Worm (Caenorhabditis elegans) whole organism, late embryonic: Measurements from ENCODE around the gene pals-20.
A peak's percentile ranks its signal among the peaks of the same experiment; 100 is the strongest.

Experiments used
- C38D4.7 ChIP-seq: fragments of 200-800 bp; sonication (Bioruptor generic); optimal IDR thresholded peaks from 2 replicates; lab custom pipeline; 2018; ENCODE audit warnings: mild to moderate bottlenecking, missing genetic modification characterization, moderate library complexity, missing compliant biosample characterization
- T23F11.4 ChIP-seq: fragments of 200-800 bp; sonication (Bioruptor generic); optimal IDR thresholded peaks from 2 replicates; lab custom pipeline; 2018; ENCODE audit warnings: mild to moderate bottlenecking, missing genetic modification characterization, missing compliant biosample characterization
- ahr-1 ChIP-seq: sonication (generic microtip); optimal IDR thresholded peaks from 2 replicates; lab custom pipeline; 2016; ENCODE audit warnings: missing genetic modification characterization, missing compliant biosample characterization
- ceh-14 ChIP-seq: sonication (generic microtip); optimal IDR thresholded peaks from 2 replicates; lab custom pipeline; 2016; ENCODE audit warnings: missing genotype, missing genetic modification characterization, missing compliant biosample characterization
- ceh-2 ChIP-seq: sonication (generic microtip); optimal IDR thresholded peaks from 2 replicates; lab custom pipeline; 2016; ENCODE audit warnings: missing genotype, missing genetic modification characterization, missing compliant biosample characterization
- ceh-22 ChIP-seq: sonication (generic microtip); optimal IDR thresholded peaks from 2 replicates; lab custom pipeline; 2017; ENCODE audit warnings: missing biosample characterization, missing genetic modification characterization
- ceh-24 ChIP-seq: sonication (generic microtip); optimal IDR thresholded peaks from 2 replicates; lab custom pipeline; 2016; ENCODE audit warnings: mild to moderate bottlenecking, missing genetic modification characterization, missing compliant biosample characterization
- ceh-30 ChIP-seq: fragments of 150-350 bp; optimal IDR thresholded peaks from 2 replicates; lab custom pipeline; 2014; ENCODE audit warnings: missing biosample characterization, missing genetic modification characterization
- ceh-34 ChIP-seq: sonication (generic microtip); optimal IDR thresholded peaks from 2 replicates; lab custom pipeline; 2016; ENCODE audit warnings: mild to moderate bottlenecking, missing genetic modification characterization, missing compliant biosample characterization
- ceh-6 ChIP-seq: fragments of 200-800 bp; sonication (Bioruptor generic); optimal IDR thresholded peaks from 2 replicates; lab custom pipeline; 2018; ENCODE audit warnings: mild to moderate bottlenecking, missing genetic modification characterization, missing compliant biosample characterization
- ceh-9 ChIP-seq: sonication (generic microtip); optimal IDR thresholded peaks from 2 replicates; lab custom pipeline; 2016; ENCODE audit warnings: mild to moderate bottlenecking, missing genetic modification characterization, inconsistent platforms, missing compliant biosample characterization
- dve-1 ChIP-seq: sonication (generic microtip); optimal IDR thresholded peaks from 2 replicates; lab custom pipeline; 2017; ENCODE audit warnings: antibody characterized with exemption, mild to moderate bottlenecking, missing genetic modification characterization, missing compliant biosample characterization
- elt-2 ChIP-seq: sonication (generic microtip); optimal IDR thresholded peaks from 2 replicates; lab custom pipeline; 2016; ENCODE audit warnings: missing genetic modification reagents, missing genetic modification characterization, missing compliant biosample characterization
- elt-4 ChIP-seq: sonication (generic microtip); optimal IDR thresholded peaks from 2 replicates; lab custom pipeline; 2016; ENCODE audit warnings: missing genetic modification characterization, missing compliant biosample characterization
- eyg-1 ChIP-seq: sonication (generic microtip); optimal IDR thresholded peaks from 2 replicates; lab custom pipeline; 2016; ENCODE audit warnings: missing genotype, missing genetic modification characterization, missing compliant biosample characterization
- fax-1 ChIP-seq: sonication (generic microtip); optimal IDR thresholded peaks from 2 replicates; lab custom pipeline; 2016; ENCODE audit warnings: missing genotype, missing genetic modification characterization, missing compliant biosample characterization
- fkh-10 ChIP-seq: fragments of 150-350 bp; optimal IDR thresholded peaks from 2 replicates; lab custom pipeline; 2014; ENCODE audit warnings: missing biosample characterization, missing genetic modification reagents, missing genetic modification characterization
- gmeb-2 ChIP-seq: sonication (generic microtip); optimal IDR thresholded peaks from 2 replicates; lab custom pipeline; 2016; ENCODE audit warnings: missing genetic modification characterization, inconsistent platforms, missing compliant biosample characterization
- hlh-15 ChIP-seq: sonication (generic microtip); optimal IDR thresholded peaks from 2 replicates; lab custom pipeline; 2016; ENCODE audit warnings: missing genetic modification characterization, missing compliant biosample characterization
- hlh-30 ChIP-seq: sonication (generic microtip); optimal IDR thresholded peaks from 2 replicates; lab custom pipeline; 2017; ENCODE audit warnings: antibody characterized with exemption, missing genetic modification characterization, missing compliant biosample characterization; ENCODE audit not compliant: insufficient read depth
- hlh-6 ChIP-seq: sonication (generic microtip); optimal IDR thresholded peaks from 2 replicates; lab custom pipeline; 2016; ENCODE audit warnings: missing genotype, missing genetic modification characterization, missing compliant biosample characterization
- lin-11 ChIP-seq: fragments of 200-800 bp; sonication (Bioruptor generic); optimal IDR thresholded peaks from 2 replicates; lab custom pipeline; 2018; ENCODE audit warnings: mild to moderate bottlenecking, missing genetic modification characterization, missing compliant biosample characterization
- madf-2 ChIP-seq: sonication (generic microtip); optimal IDR thresholded peaks from 2 replicates; lab custom pipeline; 2017; ENCODE audit warnings: missing genetic modification characterization, missing compliant biosample characterization
- mec-3 ChIP-seq: sonication (generic microtip); optimal IDR thresholded peaks from 2 replicates; lab custom pipeline; 2016; ENCODE audit warnings: borderline replicate concordance, missing genetic modification characterization, missing compliant biosample characterization
- nfya-1 ChIP-seq: sonication (generic microtip); optimal IDR thresholded peaks from 2 replicates; lab custom pipeline; 2017; ENCODE audit warnings: missing genetic modification characterization, mild to moderate bottlenecking, missing compliant biosample characterization, antibody characterized with exemption, moderate library complexity
- npax-4 ChIP-seq: sonication (generic microtip); optimal IDR thresholded peaks from 2 replicates; lab custom pipeline; 2016; ENCODE audit warnings: missing genetic modification characterization, missing compliant biosample characterization
- odd-2 ChIP-seq: sonication (generic microtip); optimal IDR thresholded peaks from 2 replicates; lab custom pipeline; 2017; ENCODE audit warnings: antibody characterized with exemption, mild to moderate bottlenecking, missing genetic modification characterization, missing compliant biosample characterization
- pat-9 ChIP-seq: fragments of 200-800 bp; sonication (Bioruptor generic); optimal IDR thresholded peaks from 2 replicates; lab custom pipeline; 2018; ENCODE audit warnings: mild to moderate bottlenecking, missing genetic modification characterization, moderate library complexity, missing compliant biosample characterization
- pax-1 ChIP-seq: fragments of 150-350 bp; optimal IDR thresholded peaks from 2 replicates; lab custom pipeline; 2014; ENCODE audit warnings: missing biosample characterization, missing genetic modification characterization
- pros-1 ChIP-seq: fragments of 150-350 bp; optimal IDR thresholded peaks from 2 replicates; lab custom pipeline; 2014; ENCODE audit warnings: missing biosample characterization, missing genetic modification reagents, missing genetic modification characterization
- ref-2 ChIP-seq: sonication (generic microtip); optimal IDR thresholded peaks from 2 replicates; lab custom pipeline; 2016; ENCODE audit warnings: missing genetic modification characterization, missing compliant biosample characterization
- rnt-1 ChIP-seq: sonication (generic microtip); optimal IDR thresholded peaks from 2 replicates; lab custom pipeline; 2016; ENCODE audit warnings: missing genetic modification characterization, missing compliant biosample characterization
- sdc-2 ChIP-seq: sonication (generic microtip); optimal IDR thresholded peaks from 2 replicates; lab custom pipeline; 2016; ENCODE audit warnings: missing genotype, missing genetic modification characterization, missing compliant biosample characterization
- sox-2 ChIP-seq: fragments of 200-800 bp; sonication (Bioruptor generic); IDR thresholded peaks from 2 replicates; pipeline ENCODE4 v1.3.6; 2022; ENCODE audit warnings: missing genetic modification reagents, missing genetic modification characterization, missing compliant biosample characterization
- sox-4 ChIP-seq: sonication (generic microtip); optimal IDR thresholded peaks from 2 replicates; lab custom pipeline; 2017; ENCODE audit warnings: mild to moderate bottlenecking, missing genetic modification characterization, inconsistent platforms, missing compliant biosample characterization
- tbx-7 ChIP-seq: sonication (generic microtip); optimal IDR thresholded peaks from 2 replicates; lab custom pipeline; 2016; ENCODE audit warnings: missing genotype, missing genetic modification characterization, missing compliant biosample characterization
- unc-55 ChIP-seq: sonication (generic microtip); optimal IDR thresholded peaks from 2 replicates; lab custom pipeline; 2017; ENCODE audit warnings: missing biosample characterization, missing genetic modification reagents, missing genetic modification characterization

Gene pals-20

ce11 chrIII:1389988-1390387 lies 1.9 kb upstream of the pals-20 start:
- TF ChIP-seq elt-2 (peak; percentile 86), sdc-2 (tag; lab: Kevin White, UChicago) (no peak)

- no peak for TF ChIP-seq ahr-1 (tag; lab: Kevin White, UChicago)
- no peak for TF ChIP-seq hlh-6 (tag; lab: Kevin White, UChicago)
- TF ChIP-seq ceh-30: no peak
- TF ChIP-seq elt-4 (tag; lab: Kevin White, UChicago): no peak
- no peak for TF ChIP-seq ceh-14
- no peak for TF ChIP-seq sox-4 (tag; lab: Kevin White, UChicago)
- TF ChIP-seq ceh-24: no peak
Observed at ce11 chrIII:1384694-1385093, 3.4 kb downstream of the pals-20 start.

- TF ChIP-seq sox-2 (GFP tag; lab: Robert Waterston, UW) (no peak), pax-1 (no peak), fax-1 (no peak), pros-1 (tag; lab: Kevin White, UChicago) (no peak), ref-2 (tag; lab: Kevin White, UChicago) (no peak), fkh-10 (GFP tag; lab: Kevin White, UChicago) (no peak), ceh-2 (tag; lab: Kevin White, UChicago) (no peak), mec-3 (tag; lab: Kevin White, UChicago) (no peak), C38D4.7 (GFP tag; lab: Kevin White, UChicago) (no peak)
Observed at ce11 chrIII:1384092-1384491, 4.0 kb downstream of the pals-20 start, which contains the start of the genes fbxa-138 and Y82E9BR.5. TSS of gene fbxa-138 (minus strand) at chrIII:1384252. TSS of gene Y82E9BR.5 (plus strand) at chrIII:1384370.

DNA sequence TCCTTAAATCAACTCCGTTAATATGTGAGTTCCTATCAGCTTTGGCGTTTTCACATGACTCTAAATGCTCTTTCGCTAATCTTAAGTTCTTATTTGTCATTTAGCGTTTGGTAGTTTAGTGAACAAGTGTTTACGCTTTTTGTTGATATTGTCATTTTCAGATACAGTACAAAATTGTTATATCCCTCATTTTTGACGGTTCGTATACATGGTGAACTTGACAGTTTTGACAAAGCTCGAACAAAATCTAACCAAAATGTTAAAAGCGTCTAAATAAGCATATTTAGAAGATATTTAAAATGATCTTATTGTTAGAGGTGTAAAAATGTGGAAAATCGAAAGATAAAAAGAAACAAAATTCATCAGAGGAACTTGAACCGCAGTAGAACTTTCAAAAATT lies 4.6 kb downstream of the pals-20 start:
- no peak for TF ChIP-seq fax-1
- no peak for TF ChIP-seq unc-55
- no peak for TF ChIP-seq mec-3 (tag; lab: Kevin White, UChicago)
- TF ChIP-seq ceh-34 (tag; lab: Kevin White, UChicago): no peak
- TF ChIP-seq madf-2 (tag; lab: Kevin White, UChicago): no peak
- TF ChIP-seq dve-1 (tag; lab: Kevin White, UChicago): no peak
- TF ChIP-seq npax-4 (tag; lab: Kevin White, UChicago): no peak
- TF ChIP-seq T23F11.4 (GFP tag; lab: Kevin White, UChicago): no peak
- no peak for TF ChIP-seq fkh-10 (GFP tag; lab: Kevin White, UChicago)
- no peak for TF ChIP-seq gmeb-2 (tag; lab: Kevin White, UChicago)
- TF ChIP-seq rnt-1 (tag; lab: Kevin White, UChicago): no peak
- no peak for TF ChIP-seq tbx-7
- no peak for TF ChIP-seq ceh-14
- TF ChIP-seq sox-4 (tag; lab: Kevin White, UChicago): no peak
- no peak for TF ChIP-seq sdc-2 (tag; lab: Kevin White, UChicago)
- TF ChIP-seq ceh-6 (GFP tag; lab: Kevin White, UChicago): no peak
- TF ChIP-seq odd-2 (tag; lab: Kevin White, UChicago): no peak
- no peak for TF ChIP-seq pat-9 (tag; lab: Kevin White, UChicago)
- no peak for TF ChIP-seq nfya-1 (tag; lab: Kevin White, UChicago)

- no peak for TF ChIP-seq dve-1 (tag; lab: Kevin White, UChicago)
- TF ChIP-seq elt-2: no peak
- TF ChIP-seq hlh-15: no peak
- peak; percentile 0 for TF ChIP-seq hlh-30 (tag; lab: Kevin White, UChicago)
- no peak for TF ChIP-seq ceh-9 (tag; lab: Kevin White, UChicago)
- no peak for TF ChIP-seq eyg-1 (tag; lab: Kevin White, UChicago)
- no peak for TF ChIP-seq lin-11 (tag; lab: Kevin White, UChicago)
- TF ChIP-seq ceh-14: no peak
- TF ChIP-seq ceh-22 (tag; lab: Kevin White, UChicago): no peak
Observed at ce11 chrIII:1380535-1381274, 7.4 kb downstream of the pals-20 start, which contains the start of the genes pals-21 and Y82E9BR.6. TSS of gene pals-21 (minus strand) at chrIII:1380635. TSS of gene Y82E9BR.6 (plus strand) at chrIII:1381224.
